Fruit fly (Drosophila melanogaster): ENCODE measurements around the gene DNAlig3.

Gene DNAlig3

dm6 chr3R:12359837-12360236, 41.8 kb downstream of the DNAlig3 start, which contains the start of gene CG4115 (continued):
- TF ChIP-seq Trl (optimal IDR thresholded peaks at IDR 0.05) (peak; percentile 7 to 32), Trl (GFP tag; optimal IDR thresholded peaks at IDR 0.05) (no peak), vnd (GFP tag; IDR thresholded peaks at IDR 0.05; ENCODE audit: partially characterized antibody) (no peak), maf-S (GFP tag; optimal IDR thresholded peaks at IDR 0.05) (no peak), gce (GFP tag; IDR thresholded peaks at IDR 0.05) (0 out of 3 replicates have a peak, but pooled peaks have one; percentile 15), esg (GFP tag; conservative IDR thresholded peaks at IDR 0.05) (no peak), corto (GFP tag; optimal IDR thresholded peaks at IDR 0.05) (no peak), NC2β (GFP tag; optimal IDR thresholded peaks at IDR 0.05) (no peak), amos (GFP tag; IDR thresholded peaks at IDR 0.05; ENCODE audit: partially characterized antibody) (no peak), sim (GFP tag; IDR thresholded peaks at IDR 0.05) (no peak), sob (GFP tag; IDR thresholded peaks at IDR 0.05) (no peak), CG4282 (GFP tag; optimal IDR thresholded peaks at IDR 0.05) (no peak), z (GFP tag; IDR thresholded peaks at IDR 0.05) (peak; percentile 80), fu2 (GFP tag; optimal IDR thresholded peaks at IDR 0.05) (no peak), Blimp-1 (GFP tag; optimal IDR thresholded peaks at IDR 0.05) (peak; percentile 93), ranshi (GFP tag; IDR thresholded peaks at IDR 0.05) (no peak), zen2 (GFP tag; IDR thresholded peaks at IDR 0.05; ENCODE audit: partially characterized antibody) (no peak)

dm6 chr3R:12356044-12356443, 45.6 kb downstream of the DNAlig3 start, which contains the start of gene MBD-R2:
MBD-R2 (minus strand) TSS chr3R:12356265.
- TF ChIP-seq CG10654 (GFP tag; optimal IDR thresholded peaks at IDR 0.05): no peak
- 0 out of 3 replicates have a peak, but pooled peaks have one; percentile 48 for TF ChIP-seq mld (GFP tag; IDR thresholded peaks at IDR 0.05; ENCODE audit: partially characterized antibody)
- peak; percentile 76 for TF ChIP-seq Scr (GFP tag; IDR thresholded peaks at IDR 0.05; ENCODE audit: partially characterized antibody)
- no peak for TF ChIP-seq CG1832 (GFP tag; optimal IDR thresholded peaks at IDR 0.05)
- TF ChIP-seq Mad (GFP tag; optimal IDR thresholded peaks at IDR 0.05): no peak
- no peak for TF ChIP-seq ftz-f1 (GFP tag; optimal IDR thresholded peaks at IDR 0.05)
- TF ChIP-seq CG4707 (GFP tag; optimal IDR thresholded peaks at IDR 0.05): no peak
- no peak for TF ChIP-seq CG4730 (GFP tag; IDR thresholded peaks at IDR 0.05)
- TF ChIP-seq unc-4 (GFP tag; IDR thresholded peaks at IDR 0.05; ENCODE audit: partially characterized antibody): peak; percentile 80
- TF ChIP-seq BEAF-32 (GFP tag; optimal IDR thresholded peaks at IDR 0.05): peak; percentile 82
- peak; percentile 62; the same call in 1 of the 2 replicates for TF ChIP-seq inv (GFP tag; IDR thresholded peaks at IDR 0.05; ENCODE audit: partially characterized antibody)
- peak; percentile 82 for TF ChIP-seq MBD-R2 (GFP tag; IDR thresholded peaks at IDR 0.05)
- peak; percentile 35 for TF ChIP-seq Med (GFP tag)
- TF ChIP-seq Sry-δ (GFP tag; optimal IDR thresholded peaks at IDR 0.05): peak; percentile 62
- TF ChIP-seq CG6854 (GFP tag; optimal IDR thresholded peaks at IDR 0.05): no peak
- no peak for TF ChIP-seq croc (GFP tag; conservative IDR thresholded peaks at IDR 0.05)
- no peak for TF ChIP-seq gro (GFP tag; optimal IDR thresholded peaks at IDR 0.05)
- no peak for TF ChIP-seq CHES-1-like (GFP tag; optimal IDR thresholded peaks at IDR 0.05)
- no peak for TF ChIP-seq CG11085 (GFP tag; IDR thresholded peaks at IDR 0.05)
- TF ChIP-seq CG31365 (tag; optimal IDR thresholded peaks at IDR 0.05): no peak
- no peak for TF ChIP-seq CG1233 (GFP tag; optimal IDR thresholded peaks at IDR 0.05)
- no peak for TF ChIP-seq CG10274 (GFP tag; optimal IDR thresholded peaks at IDR 0.05)
- TF ChIP-seq mirr (GFP tag; optimal IDR thresholded peaks at IDR 0.05): no peak
- TF ChIP-seq CG30431 (GFP tag; optimal IDR thresholded peaks at IDR 0.05): no peak
- no peak for TF ChIP-seq Spps (tag; optimal IDR thresholded peaks at IDR 0.05)
- TF ChIP-seq Adf1 (GFP tag; IDR thresholded peaks at IDR 0.05): no peak
- TF ChIP-seq crp (GFP tag; optimal IDR thresholded peaks at IDR 0.05): no peak
- TF ChIP-seq Dref (GFP tag; IDR thresholded peaks at IDR 0.05): peak; percentile 67
- TF ChIP-seq Trl (optimal IDR thresholded peaks at IDR 0.05): no peak
- no peak for TF ChIP-seq Trl (GFP tag; optimal IDR thresholded peaks at IDR 0.05)
- peak; percentile 65 for TF ChIP-seq Myb (GFP tag; optimal IDR thresholded peaks at IDR 0.05)
- no peak for TF ChIP-seq Sin3A (optimal IDR thresholded peaks at IDR 0.05)
- no peak for TF ChIP-seq prd (optimal IDR thresholded peaks at IDR 0.05)
- no peak for TF ChIP-seq prd (GFP tag; IDR thresholded peaks at IDR 0.05)
- no peak for TF ChIP-seq otp (GFP tag; IDR thresholded peaks at IDR 0.05)
- TF ChIP-seq gcm (GFP tag; optimal IDR thresholded peaks at IDR 0.05): peak; percentile 1

Measured in whole organism, embryonic.